Worm (Caenorhabditis elegans) whole organism, L1 larva: ENCODE data around the gene arx-3.

ENCODE experiments used
- C04F5.9 ChIP-seq: sonication (generic microtip); optimal IDR thresholded peaks from 2 replicates; lab custom pipeline; 2016; ENCODE audit warnings: missing genetic modification characterization, missing compliant biosample characterization
- C34B4.2 ChIP-seq: sonication (generic microtip); optimal IDR thresholded peaks from 2 replicates; lab custom pipeline; 2017; ENCODE audit warnings: mild to moderate bottlenecking, missing genetic modification characterization, missing compliant biosample characterization
- Y116A8C.19 ChIP-seq: sonication (generic microtip); optimal IDR thresholded peaks from 2 replicates; lab custom pipeline; 2016; ENCODE audit warnings: missing compliant biosample characterization, missing genetic modification characterization, borderline replicate concordance
- aha-1 ChIP-seq: fragments of 150-350 bp; optimal IDR thresholded peaks from 2 replicates; lab custom pipeline; 2014; ENCODE audit warnings: missing biosample characterization, missing genetic modification characterization
- alr-1 ChIP-seq: fragments of 200-800 bp; sonication (Bioruptor generic); optimal IDR thresholded peaks from 2 replicates; lab custom pipeline; 2018; ENCODE audit warnings: borderline replicate concordance, mild to moderate bottlenecking, missing genetic modification characterization, missing compliant biosample characterization
- aly-2 ChIP-seq: fragments of 150-350 bp; optimal IDR thresholded peaks from 2 replicates; lab custom pipeline; 2014; ENCODE audit warnings: missing biosample characterization, missing genetic modification characterization
- ama-1 ChIP-seq: fragments of 150-350 bp; optimal IDR thresholded peaks from 2 replicates; lab custom pipeline; 2014
- ceh-63 ChIP-seq: fragments of 200-800 bp; sonication (Bioruptor generic); optimal IDR thresholded peaks from 2 replicates; lab custom pipeline; 2018; ENCODE audit warnings: mild to moderate bottlenecking, missing genetic modification characterization, missing compliant biosample characterization
- ceh-8 ChIP-seq: fragments of 200-800 bp; sonication (Bioruptor generic); optimal IDR thresholded peaks from 2 replicates; lab custom pipeline; 2018; ENCODE audit warnings: mild to moderate bottlenecking, missing genetic modification characterization, moderate library complexity, missing compliant biosample characterization
- ceh-82 ChIP-seq, 3 experiments: fragments of 150-350 bp in 1 of 3; sonication (generic microtip) in 2 of 3; optimal IDR thresholded peaks; 2 replicates each; lab custom pipeline; 2014 to 2017; ENCODE audit warnings: missing biosample characterization in 3 of 3, missing genetic modification characterization in 3 of 3
- ceh-88 ChIP-seq: fragments of 200-800 bp; sonication (Bioruptor generic); IDR thresholded peaks from 2 replicates; pipeline ENCODE4 v1.3.6; 2022; ENCODE audit warnings: missing genetic modification characterization, missing compliant biosample characterization
- ces-1 ChIP-seq: fragments of 150-350 bp; optimal IDR thresholded peaks from 2 replicates; lab custom pipeline; 2014; ENCODE audit warnings: missing biosample characterization, missing genetic modification reagents, missing genetic modification characterization
- dpl-1 ChIP-seq, 3 experiments: fragments of 150-350 bp in 2 of 3; sonication (generic microtip) in 1 of 3; optimal IDR thresholded peaks; 2 replicates each; lab custom pipeline; 2014 to 2017; ENCODE audit warnings: missing biosample characterization in 3 of 3, missing genetic modification characterization in 3 of 3, missing genetic modification reagents in 3 of 3
- efl-1 ChIP-seq, 4 experiments: fragments of 150-350 bp; optimal IDR thresholded peaks in 3 of 4; peaks in 1 of 4; 1 replicate in 1 of 4; 2 replicates in 3 of 4; lab custom pipeline; 2014; ENCODE audit warnings: missing biosample characterization in 2 of 4, missing genetic modification characterization in 2 of 4, missing genetic modification reagents in 2 of 4
- efl-3 ChIP-seq: fragments of 200-800 bp; sonication (Bioruptor generic); optimal IDR thresholded peaks from 2 replicates; lab custom pipeline; 2018; ENCODE audit warnings: mild to moderate bottlenecking, missing genetic modification characterization, missing compliant biosample characterization
- egl-13 ChIP-seq: sonication (generic microtip); optimal IDR thresholded peaks from 2 replicates; lab custom pipeline; 2016; ENCODE audit warnings: missing genotype, missing genetic modification reagents, missing genetic modification characterization, missing compliant biosample characterization
- egl-27 ChIP-seq, 2 experiments: fragments of 150-350 bp in 1 of 2; sonication (generic microtip); optimal IDR thresholded peaks; 3 replicates each; lab custom pipeline; 2017 to 2018; ENCODE audit warnings: missing biosample characterization in 2 of 2, missing genetic modification characterization in 2 of 2, missing genetic modification reagents in 2 of 2
- elt-2 ChIP-seq: sonication (generic microtip); optimal IDR thresholded peaks from 2 replicates; lab custom pipeline; 2016; ENCODE audit warnings: missing genetic modification characterization, mild to moderate bottlenecking, inconsistent platforms, missing compliant biosample characterization, missing genetic modification reagents
- ets-5 ChIP-seq: fragments of 200-800 bp; sonication (Bioruptor generic); IDR thresholded peaks from 2 replicates; pipeline ENCODE4 v1.3.6; 2022; ENCODE audit warnings: missing genetic modification characterization, missing compliant biosample characterization
- fkh-10 ChIP-seq: sonication (generic microtip); optimal IDR thresholded peaks from 2 replicates; lab custom pipeline; 2017; ENCODE audit warnings: missing biosample characterization, missing genetic modification reagents, missing genetic modification characterization
- fos-1 ChIP-seq: fragments of 150-350 bp; optimal IDR thresholded peaks from 2 replicates; lab custom pipeline; 2014; ENCODE audit warnings: missing biosample characterization, missing genetic modification characterization
- hlh-17 ChIP-seq: fragments of 200-800 bp; sonication (Bioruptor generic); optimal IDR thresholded peaks from 2 replicates; lab custom pipeline; 2018; ENCODE audit warnings: missing genetic modification characterization, mild to moderate bottlenecking, missing compliant biosample characterization, moderate library complexity, borderline replicate concordance
- hlh-4 ChIP-seq: sonication (generic microtip); optimal IDR thresholded peaks from 2 replicates; lab custom pipeline; 2016; ENCODE audit warnings: mild to moderate bottlenecking, missing genetic modification characterization, missing compliant biosample characterization
- hpl-2 ChIP-seq: fragments of 150-350 bp; optimal IDR thresholded peaks from 2 replicates; lab custom pipeline; 2014; ENCODE audit warnings: missing biosample characterization, missing genetic modification reagents, missing genetic modification characterization
- isw-1 ChIP-seq: fragments of 200-800 bp; sonication (Bioruptor generic); IDR thresholded peaks from 2 replicates; pipeline ENCODE4 v1.3.6; 2022; ENCODE audit warnings: missing genetic modification characterization, missing compliant biosample characterization
- lin-13 ChIP-seq: fragments of 150-350 bp; optimal IDR thresholded peaks from 2 replicates; lab custom pipeline; 2014; ENCODE audit warnings: missing biosample characterization, missing genetic modification reagents, missing genetic modification characterization
- lin-14 ChIP-seq: fragments of 200-800 bp; sonication (Bioruptor generic); optimal IDR thresholded peaks from 2 replicates; lab custom pipeline; 2018; ENCODE audit warnings: mild to moderate bottlenecking, missing genetic modification characterization, moderate library complexity, missing compliant biosample characterization
- lin-15B ChIP-seq: fragments of 150-350 bp; sonication (generic microtip); optimal IDR thresholded peaks from 3 replicates; lab custom pipeline; 2014; ENCODE audit warnings: missing biosample characterization, missing genetic modification characterization
- lin-35 ChIP-seq, 2 experiments: fragments of 150-350 bp; optimal IDR thresholded peaks; 2 replicates each; lab custom pipeline; 2014; ENCODE audit warnings: missing biosample characterization in 2 of 2, missing genetic modification characterization in 2 of 2, missing genetic modification reagents in 2 of 2
- lir-3 ChIP-seq: sonication (generic microtip); optimal IDR thresholded peaks from 2 replicates; lab custom pipeline; 2016; ENCODE audit warnings: mild to moderate bottlenecking, missing genetic modification characterization, moderate library complexity, missing compliant biosample characterization; ENCODE audit not compliant: poor library complexity
- lsy-2 ChIP-seq, 2 experiments: fragments of 150-350 bp; optimal IDR thresholded peaks; 2 replicates each; lab custom pipeline; 2014; ENCODE audit warnings: missing biosample characterization in 2 of 2, missing genetic modification characterization in 2 of 2
- mdl-1 ChIP-seq, 2 experiments: fragments of 150-350 bp; optimal IDR thresholded peaks; 2 replicates each; lab custom pipeline; 2014 to 2017; ENCODE audit warnings: missing biosample characterization in 2 of 2, missing genetic modification characterization in 2 of 2, inconsistent platforms in 1 of 2
- mep-1 ChIP-seq: fragments of 150-350 bp; optimal IDR thresholded peaks from 2 replicates; lab custom pipeline; 2014; ENCODE audit warnings: missing biosample characterization, missing genetic modification characterization
- nhr-11 ChIP-seq: fragments of 150-350 bp; optimal IDR thresholded peaks from 2 replicates; lab custom pipeline; 2014; ENCODE audit warnings: missing biosample characterization, missing genetic modification characterization
- nhr-12 ChIP-seq: sonication (generic microtip); optimal IDR thresholded peaks from 2 replicates; lab custom pipeline; 2017; ENCODE audit warnings: missing biosample characterization, missing genetic modification characterization
- nhr-76 ChIP-seq: sonication (generic microtip); optimal IDR thresholded peaks from 2 replicates; lab custom pipeline; 2017; ENCODE audit warnings: missing biosample characterization, missing genetic modification characterization
- nhr-77 ChIP-seq: fragments of 150-350 bp; optimal IDR thresholded peaks from 2 replicates; lab custom pipeline; 2014; ENCODE audit warnings: missing biosample characterization, missing genetic modification characterization
- pag-3 ChIP-seq: sonication (generic microtip); optimal IDR thresholded peaks from 2 replicates; lab custom pipeline; 2017; ENCODE audit warnings: missing genetic modification characterization, mild to moderate bottlenecking, missing compliant biosample characterization, antibody characterized with exemption, borderline replicate concordance; ENCODE audit not compliant: insufficient read depth
- rnt-1 ChIP-seq: sonication (generic microtip); optimal IDR thresholded peaks from 2 replicates; lab custom pipeline; 2016; ENCODE audit warnings: mild to moderate bottlenecking, missing genetic modification characterization, moderate library complexity, missing compliant biosample characterization
- skn-1 ChIP-seq: fragments of 150-350 bp; optimal IDR thresholded peaks from 2 replicates; lab custom pipeline; 2014; ENCODE audit warnings: missing biosample characterization, missing genetic modification characterization
- snpc-4 ChIP-seq: fragments of 150-350 bp; optimal IDR thresholded peaks from 2 replicates; lab custom pipeline; 2014; ENCODE audit warnings: missing biosample characterization, missing genetic modification characterization
- snu-23 ChIP-seq: sonication (generic microtip); optimal IDR thresholded peaks from 2 replicates; lab custom pipeline; 2016; ENCODE audit warnings: missing genetic modification characterization, missing compliant biosample characterization
- sox-4 ChIP-seq: sonication (generic microtip); optimal IDR thresholded peaks from 2 replicates; lab custom pipeline; 2016; ENCODE audit warnings: missing genetic modification characterization, missing compliant biosample characterization
- sptf-1 ChIP-seq: fragments of 150-350 bp; optimal IDR thresholded peaks from 2 replicates; lab custom pipeline; 2014; ENCODE audit warnings: missing biosample characterization, missing genetic modification characterization
- swsn-7 ChIP-seq: sonication (generic microtip); optimal IDR thresholded peaks from 2 replicates; lab custom pipeline; 2016; ENCODE audit warnings: missing genetic modification characterization, missing compliant biosample characterization
- tbx-2 ChIP-seq: sonication (generic microtip); optimal IDR thresholded peaks from 2 replicates; lab custom pipeline; 2016; ENCODE audit warnings: missing genetic modification characterization, missing compliant biosample characterization
- unc-62 ChIP-seq: fragments of 150-350 bp; optimal IDR thresholded peaks from 2 replicates; lab custom pipeline; 2014; ENCODE audit warnings: missing biosample characterization, missing genetic modification reagents, missing genetic modification characterization
- unc-98 ChIP-seq: fragments of 200-800 bp; sonication (Bioruptor generic); IDR thresholded peaks from 2 replicates; pipeline ENCODE4 v1.3.6; 2022; ENCODE audit warnings: missing genetic modification characterization, missing compliant biosample characterization
- vab-15 ChIP-seq: sonication (generic microtip); optimal IDR thresholded peaks from 2 replicates; lab custom pipeline; 2017; ENCODE audit warnings: missing genotype, mild to moderate bottlenecking, missing genetic modification characterization, missing compliant biosample characterization
- xbp-1 ChIP-seq: sonication (generic microtip); optimal IDR thresholded peaks from 2 replicates; lab custom pipeline; 2016; ENCODE audit warnings: missing genetic modification characterization, missing compliant biosample characterization
- zag-1 ChIP-seq: fragments of 150-350 bp; optimal IDR thresholded peaks from 2 replicates; lab custom pipeline; 2014; ENCODE audit warnings: missing biosample characterization, missing genetic modification characterization
- ztf-11 ChIP-seq, 2 experiments: sonication (generic microtip); optimal IDR thresholded peaks; 2 replicates each; lab custom pipeline; 2016 to 2017; ENCODE audit warnings: missing genetic modification characterization in 2 of 2, missing biosample characterization in 1 of 2, missing compliant biosample characterization in 1 of 2
- ztf-4 ChIP-seq: fragments of 150-350 bp; optimal IDR thresholded peaks from 2 replicates; lab custom pipeline; 2014; ENCODE audit warnings: missing biosample characterization, missing genetic modification characterization

Gene arx-3

ce11 chrIII:12015611-12016010 lies 42.6 kb downstream of the arx-3 start:
- TF ChIP-seq Y116A8C.19 (no peak), alr-1 (tag; lab: Kevin White, UChicago) (no peak), ceh-8 (no peak), vab-15 (tag; lab: Kevin White, UChicago) (no peak), aly-2 (tag; lab: Kevin White, UChicago) (no peak), ama-1 (no peak), nhr-12 (tag; lab: Kevin White, UChicago) (no peak), rnt-1 (tag; lab: Kevin White, UChicago) (no peak), efl-3 (GFP tag; lab: Kevin White, UChicago) (no peak), lin-35 (GFP tag; optimal IDR thresholded peaks at IDR 0.05; lab: Kevin White, UChicago) (peak in 1 of 2 experiments; percentile 44), elt-2 (no peak), efl-1 (optimal IDR thresholded peaks at IDR 0.05; lab: Kevin White, UChicago) (peak in 1 of 2 experiments; percentile 5), efl-1 (GFP tag; optimal IDR thresholded peaks at IDR 0.05 in 1 of 2; lab: Kevin White, UChicago) (no peak), hlh-4 (tag; lab: Kevin White, UChicago) (no peak), sptf-1 (tag; lab: Kevin White, UChicago) (no peak), ces-1 (no peak), C34B4.2 (tag; lab: Kevin White, UChicago) (no peak), ceh-82 (tag; optimal IDR thresholded peaks at IDR 0.05; lab: Kevin White, UChicago) (no peak), lin-14 (GFP tag; lab: Kevin White, UChicago) (peak; percentile 51), pag-3 (tag; lab: Kevin White, UChicago) (peak; percentile 62), aha-1 (no peak), lin-15B (tag; lab: Kevin White, UChicago) (no peak), lsy-2 (tag; optimal IDR thresholded peaks at IDR 0.05; lab: Kevin White, UChicago) (peak; percentile 8 to 24), zag-1 (tag; lab: Kevin White, UChicago) (no peak), swsn-7 (no peak), snpc-4 (no peak), unc-98 (GFP tag; lab: Robert Waterston, UW) (no peak), hlh-17 (no peak), nhr-77 (tag; lab: Kevin White, UChicago) (no peak), mdl-1 (tag; optimal IDR thresholded peaks at IDR 0.05; lab: Kevin White, UChicago) (peak in 1 of 2 experiments; percentile 15), C04F5.9 (tag; lab: Kevin White, UChicago) (no peak), nhr-11 (tag; lab: Kevin White, UChicago) (no peak), tbx-2 (tag; lab: Kevin White, UChicago) (no peak), lin-13 (GFP tag; lab: Kevin White, UChicago) (no peak), egl-27 (tag; optimal IDR thresholded peaks at IDR 0.05; lab: Kevin White, UChicago) (no peak), snu-23 (GFP tag; lab: Kevin White, UChicago) (peak; percentile 61), isw-1 (GFP tag; lab: Robert Waterston, UW) (no peak), dpl-1 (GFP tag; optimal IDR thresholded peaks at IDR 0.05; lab: Kevin White, UChicago) (no peak), ztf-11 (tag; optimal IDR thresholded peaks at IDR 0.05; lab: Kevin White, UChicago) (no peak), hpl-2 (no peak), lir-3 (tag; lab: Kevin White, UChicago) (no peak), egl-13 (tag; lab: Kevin White, UChicago) (no peak), fkh-10 (no peak), ceh-63 (GFP tag; lab: Kevin White, UChicago) (no peak), ztf-4 (no peak), skn-1 (tag; lab: Kevin White, UChicago) (peak; percentile 31), fos-1 (tag; lab: Kevin White, UChicago) (no peak), sox-4 (tag; lab: Kevin White, UChicago) (no peak), xbp-1 (tag; lab: Kevin White, UChicago) (no peak), ceh-88 (no peak), nhr-76 (no peak), mep-1 (tag; lab: Kevin White, UChicago) (peak; percentile 35), unc-62 (GFP tag; lab: Kevin White, UChicago) (no peak), ets-5 (no peak)
